Worm (Caenorhabditis elegans) whole organism, late embryonic: ENCODE results near the gene gpr-1.

Experiments used
- C08G9.2 ChIP-seq: sonication (generic microtip); optimal IDR thresholded peaks from 2 replicates; lab custom pipeline; 2016; ENCODE audit warnings: mild to moderate bottlenecking, missing genetic modification characterization, moderate library complexity, missing compliant biosample characterization
- C38D4.7 ChIP-seq: fragments of 200-800 bp; sonication (Bioruptor generic); optimal IDR thresholded peaks from 2 replicates; lab custom pipeline; 2018; ENCODE audit warnings: mild to moderate bottlenecking, missing genetic modification characterization, moderate library complexity, missing compliant biosample characterization
- F13H6.1 ChIP-seq: sonication (generic microtip); optimal IDR thresholded peaks from 2 replicates; lab custom pipeline; 2016; ENCODE audit warnings: missing genetic modification characterization, missing compliant biosample characterization
- K02D7.2 ChIP-seq: sonication (generic microtip); optimal IDR thresholded peaks from 2 replicates; lab custom pipeline; 2017; ENCODE audit warnings: mild to moderate bottlenecking, missing genetic modification characterization, missing compliant biosample characterization
- T23F11.4 ChIP-seq: fragments of 200-800 bp; sonication (Bioruptor generic); optimal IDR thresholded peaks from 2 replicates; lab custom pipeline; 2018; ENCODE audit warnings: mild to moderate bottlenecking, missing genetic modification characterization, missing compliant biosample characterization
- Y22D7AL.16 ChIP-seq: sonication (generic microtip); optimal IDR thresholded peaks from 2 replicates; lab custom pipeline; 2016; ENCODE audit warnings: missing genetic modification characterization, missing compliant biosample characterization
- ahr-1 ChIP-seq: sonication (generic microtip); optimal IDR thresholded peaks from 2 replicates; lab custom pipeline; 2016; ENCODE audit warnings: missing genetic modification characterization, missing compliant biosample characterization
- ama-1 ChIP-seq: fragments of 150-350 bp; optimal IDR thresholded peaks from 2 replicates; lab custom pipeline; 2014
- ceh-14 ChIP-seq: sonication (generic microtip); optimal IDR thresholded peaks from 2 replicates; lab custom pipeline; 2016; ENCODE audit warnings: missing genotype, missing genetic modification characterization, missing compliant biosample characterization
- ceh-19 ChIP-seq: fragments of 200-800 bp; sonication (Bioruptor generic); optimal IDR thresholded peaks from 2 replicates; lab custom pipeline; 2018; ENCODE audit warnings: mild to moderate bottlenecking, missing genetic modification characterization, missing compliant biosample characterization
- ceh-2 ChIP-seq: sonication (generic microtip); optimal IDR thresholded peaks from 2 replicates; lab custom pipeline; 2016; ENCODE audit warnings: missing genotype, missing genetic modification characterization, missing compliant biosample characterization
- ceh-22 ChIP-seq: sonication (generic microtip); optimal IDR thresholded peaks from 2 replicates; lab custom pipeline; 2017; ENCODE audit warnings: missing biosample characterization, missing genetic modification characterization
- ceh-30 ChIP-seq: fragments of 150-350 bp; optimal IDR thresholded peaks from 2 replicates; lab custom pipeline; 2014; ENCODE audit warnings: missing biosample characterization, missing genetic modification characterization
- ceh-31 ChIP-seq: sonication (generic microtip); optimal IDR thresholded peaks from 2 replicates; lab custom pipeline; 2016; ENCODE audit warnings: missing genetic modification characterization, missing compliant biosample characterization
- ceh-34 ChIP-seq: sonication (generic microtip); optimal IDR thresholded peaks from 2 replicates; lab custom pipeline; 2016; ENCODE audit warnings: mild to moderate bottlenecking, missing genetic modification characterization, missing compliant biosample characterization
- dmd-4 ChIP-seq: sonication (generic microtip); optimal IDR thresholded peaks from 2 replicates; lab custom pipeline; 2016; ENCODE audit warnings: borderline replicate concordance, missing genetic modification characterization, missing compliant biosample characterization
- dve-1 ChIP-seq: sonication (generic microtip); optimal IDR thresholded peaks from 2 replicates; lab custom pipeline; 2017; ENCODE audit warnings: antibody characterized with exemption, mild to moderate bottlenecking, missing genetic modification characterization, missing compliant biosample characterization
- ets-4 ChIP-seq: sonication (generic microtip); optimal IDR thresholded peaks from 2 replicates; lab custom pipeline; 2016; ENCODE audit warnings: missing genetic modification characterization, missing compliant biosample characterization
- fax-1 ChIP-seq: sonication (generic microtip); optimal IDR thresholded peaks from 2 replicates; lab custom pipeline; 2016; ENCODE audit warnings: missing genotype, missing genetic modification characterization, missing compliant biosample characterization
- fkh-10 ChIP-seq: fragments of 150-350 bp; optimal IDR thresholded peaks from 2 replicates; lab custom pipeline; 2014; ENCODE audit warnings: missing biosample characterization, missing genetic modification reagents, missing genetic modification characterization
- gmeb-2 ChIP-seq: sonication (generic microtip); optimal IDR thresholded peaks from 2 replicates; lab custom pipeline; 2016; ENCODE audit warnings: missing genetic modification characterization, inconsistent platforms, missing compliant biosample characterization
- hlh-13 ChIP-seq: fragments of 200-800 bp; sonication (Bioruptor generic); optimal IDR thresholded peaks from 2 replicates; lab custom pipeline; 2018; ENCODE audit warnings: mild to moderate bottlenecking, missing genetic modification characterization, missing compliant biosample characterization
- hlh-15 ChIP-seq: sonication (generic microtip); optimal IDR thresholded peaks from 2 replicates; lab custom pipeline; 2016; ENCODE audit warnings: missing genetic modification characterization, missing compliant biosample characterization
- hlh-30 ChIP-seq: sonication (generic microtip); optimal IDR thresholded peaks from 2 replicates; lab custom pipeline; 2017; ENCODE audit warnings: antibody characterized with exemption, missing genetic modification characterization, missing compliant biosample characterization; ENCODE audit not compliant: insufficient read depth
- hlh-6 ChIP-seq: sonication (generic microtip); optimal IDR thresholded peaks from 2 replicates; lab custom pipeline; 2016; ENCODE audit warnings: missing genotype, missing genetic modification characterization, missing compliant biosample characterization
- hlh-8 ChIP-seq: sonication (generic microtip); optimal IDR thresholded peaks from 2 replicates; lab custom pipeline; 2016; ENCODE audit warnings: missing genotype, missing genetic modification characterization, missing compliant biosample characterization
- madf-2 ChIP-seq: sonication (generic microtip); optimal IDR thresholded peaks from 2 replicates; lab custom pipeline; 2017; ENCODE audit warnings: missing genetic modification characterization, missing compliant biosample characterization
- mec-3 ChIP-seq: sonication (generic microtip); optimal IDR thresholded peaks from 2 replicates; lab custom pipeline; 2016; ENCODE audit warnings: borderline replicate concordance, missing genetic modification characterization, missing compliant biosample characterization
- nfya-1 ChIP-seq: sonication (generic microtip); optimal IDR thresholded peaks from 2 replicates; lab custom pipeline; 2017; ENCODE audit warnings: missing genetic modification characterization, mild to moderate bottlenecking, missing compliant biosample characterization, antibody characterized with exemption, moderate library complexity
- odd-2 ChIP-seq: sonication (generic microtip); optimal IDR thresholded peaks from 2 replicates; lab custom pipeline; 2017; ENCODE audit warnings: antibody characterized with exemption, mild to moderate bottlenecking, missing genetic modification characterization, missing compliant biosample characterization
- pag-3 ChIP-seq: sonication (generic microtip); optimal IDR thresholded peaks from 2 replicates; lab custom pipeline; 2016; ENCODE audit warnings: missing compliant biosample characterization, missing genetic modification characterization, borderline replicate concordance
- pax-1 ChIP-seq: fragments of 150-350 bp; optimal IDR thresholded peaks from 2 replicates; lab custom pipeline; 2014; ENCODE audit warnings: missing biosample characterization, missing genetic modification characterization
- pqm-1 ChIP-seq: sonication (generic microtip); optimal IDR thresholded peaks from 2 replicates; lab custom pipeline; 2016; ENCODE audit warnings: missing genetic modification characterization, missing compliant biosample characterization
- rnt-1 ChIP-seq: sonication (generic microtip); optimal IDR thresholded peaks from 2 replicates; lab custom pipeline; 2016; ENCODE audit warnings: missing genetic modification characterization, missing compliant biosample characterization
- syd-9 ChIP-seq: sonication (generic microtip); optimal IDR thresholded peaks from 2 replicates; lab custom pipeline; 2016; ENCODE audit warnings: mild to moderate bottlenecking, missing genetic modification characterization, moderate library complexity, missing compliant biosample characterization
- tbx-2 ChIP-seq: sonication (generic microtip); optimal IDR thresholded peaks from 2 replicates; lab custom pipeline; 2016; ENCODE audit warnings: missing genetic modification characterization, missing compliant biosample characterization
- tbx-7 ChIP-seq: sonication (generic microtip); optimal IDR thresholded peaks from 2 replicates; lab custom pipeline; 2016; ENCODE audit warnings: missing genotype, missing genetic modification characterization, missing compliant biosample characterization
- ttx-3 ChIP-seq: sonication (generic microtip); optimal IDR thresholded peaks from 2 replicates; lab custom pipeline; 2016; ENCODE audit warnings: missing genetic modification reagents, missing genetic modification characterization, missing compliant biosample characterization
- unc-3 ChIP-seq, 2 experiments: fragments of 200-800 bp in 1 of 2; sonication (Bioruptor generic) in 1 of 2; sonication (generic microtip) in 1 of 2; conservative IDR thresholded peaks in 1 of 2; optimal IDR thresholded peaks in 1 of 2; 2 replicates each; pipeline versions ENCODE4 v1.3.6 to Lab custom; 2016 to 2022; ENCODE audit warnings: missing compliant biosample characterization in 2 of 2, missing genetic modification characterization in 2 of 2, missing genetic modification reagents in 1 of 2
- unc-86 ChIP-seq: sonication (generic microtip); optimal IDR thresholded peaks from 2 replicates; lab custom pipeline; 2016; ENCODE audit warnings: missing genetic modification characterization, missing compliant biosample characterization
- zip-5 ChIP-seq: sonication (generic microtip); optimal IDR thresholded peaks from 2 replicates; lab custom pipeline; 2016; ENCODE audit warnings: missing genetic modification characterization, missing compliant biosample characterization

Gene gpr-1

ce11 chrIII:8593620-8594019 lies 35.1 kb upstream of the gpr-1 start, which contains the start of gene C06E1.7:
Gene C06E1.7, minus strand, starts transcription at chrIII:8593720.
- TF ChIP-seq ets-4 (tag; lab: Kevin White, UChicago) (no peak), odd-2 (tag; lab: Kevin White, UChicago) (no peak), syd-9 (tag; lab: Kevin White, UChicago) (no peak), C08G9.2 (no peak), fkh-10 (no peak), C38D4.7 (no peak), ceh-30 (no peak), tbx-7 (no peak), ceh-14 (tag; lab: Kevin White, UChicago) (no peak), hlh-6 (no peak), unc-86 (no peak), hlh-13 (GFP tag; lab: Kevin White, UChicago) (no peak), gmeb-2 (tag; lab: Kevin White, UChicago) (no peak), pag-3 (tag; lab: Kevin White, UChicago) (no peak), ceh-19 (no peak), hlh-8 (tag; lab: Kevin White, UChicago) (no peak)

- no peak for TF ChIP-seq pqm-1 (tag; lab: Kevin White, UChicago)
- TF ChIP-seq unc-3 (GFP tag; conservative IDR thresholded peaks at IDR 0.05; lab: Robert Waterston, UW) = no peak
- no peak for TF ChIP-seq unc-3 (tag; optimal IDR thresholded peaks at IDR 0.05; lab: Kevin White, UChicago)
- no peak for TF ChIP-seq T23F11.4 (GFP tag; lab: Kevin White, UChicago)
- no peak for TF ChIP-seq madf-2 (tag; lab: Kevin White, UChicago)
- TF ChIP-seq odd-2 (tag; lab: Kevin White, UChicago) = no peak
- TF ChIP-seq ceh-22 = no peak
Observed at ce11 chrIII:8594088-8594487, 34.6 kb upstream of the gpr-1 start.

- TF ChIP-seq zip-5 (tag; lab: Kevin White, UChicago) (no peak), fkh-10 (no peak), C08G9.2 (no peak), ceh-31 (peak; percentile 0), tbx-2 (no peak), ceh-34 (no peak), fax-1 (tag; lab: Kevin White, UChicago) (no peak), rnt-1 (no peak), hlh-30 (tag; lab: Kevin White, UChicago) (no peak)
Observed at ce11 chrIII:8596692-8597091, 32.0 kb upstream of the gpr-1 start.

- TF ChIP-seq rnt-1 (no peak), ceh-30 (no peak), hlh-15 (tag; lab: Kevin White, UChicago) (no peak), T23F11.4 (GFP tag; lab: Kevin White, UChicago) (no peak), zip-5 (tag; lab: Kevin White, UChicago) (no peak), nfya-1 (tag; lab: Kevin White, UChicago) (no peak), mec-3 (no peak), ahr-1 (tag; lab: Kevin White, UChicago) (no peak), hlh-8 (tag; lab: Kevin White, UChicago) (no peak), ttx-3 (tag; lab: Kevin White, UChicago) (no peak), F13H6.1 (tag; lab: Kevin White, UChicago) (no peak)
Observed at ce11 chrIII:8597770-8598169, 31.0 kb upstream of the gpr-1 start, which contains the start of gene ztf-30. Gene ztf-30, minus strand, starts transcription at chrIII:8597870.

- TF ChIP-seq Y22D7AL.16 (tag; lab: Kevin White, UChicago) = no peak
- no peak for TF ChIP-seq ceh-30
- TF ChIP-seq dve-1 (tag; lab: Kevin White, UChicago) = no peak
- TF ChIP-seq ama-1 (lab: Kevin White, UChicago) = no peak
- no peak for TF ChIP-seq pax-1 (tag; lab: Kevin White, UChicago)
- no peak for TF ChIP-seq F13H6.1 (tag; lab: Kevin White, UChicago)
- no peak for TF ChIP-seq ceh-19
- TF ChIP-seq hlh-30 (tag; lab: Kevin White, UChicago) = no peak
- TF ChIP-seq K02D7.2 = no peak
- no peak for TF ChIP-seq ceh-2 (tag; lab: Kevin White, UChicago)
- TF ChIP-seq dmd-4 (tag; lab: Kevin White, UChicago) = no peak
- TF ChIP-seq hlh-8 (tag; lab: Kevin White, UChicago) = no peak
- no peak for TF ChIP-seq pag-3 (tag; lab: Kevin White, UChicago)
- TF ChIP-seq, all 69 proteins: peak for 0
Observed at ce11 chrIII:8598961-8599360, 29.8 kb upstream of the gpr-1 start.
